Worm (Caenorhabditis elegans): ENCODE measurements around the gene abts-4.

DNA sequence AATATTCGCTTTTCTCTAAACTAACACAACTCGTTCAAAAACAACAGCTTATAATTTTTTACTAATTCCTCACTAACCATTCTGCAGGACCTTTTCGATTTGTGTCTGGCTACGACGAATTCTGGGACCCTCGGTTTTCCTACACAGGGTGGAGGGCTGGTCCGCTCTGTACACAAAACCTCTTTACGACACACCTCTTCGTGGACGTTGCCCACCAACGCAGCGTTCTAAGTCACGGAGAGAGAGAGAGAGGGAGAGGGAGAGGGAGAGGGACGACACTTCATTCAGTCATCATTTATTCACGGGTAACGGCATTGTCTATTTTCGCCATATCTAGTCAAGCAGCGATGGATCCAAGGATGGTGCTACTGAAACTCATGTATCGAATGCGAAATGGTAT is 44.9 kb upstream of the abts-4 start, which contains the start of gene atg-2:
- no peak for TF ChIP-seq snpc-4 (tag; optimal IDR thresholded peaks at IDR 0.05)
- no peak for TF ChIP-seq crh-2 (tag; optimal IDR thresholded peaks at IDR 0.05)
- no peak for TF ChIP-seq alr-1 (tag; optimal IDR thresholded peaks at IDR 0.05)
- TF ChIP-seq blmp-1 (tag; optimal IDR thresholded peaks at IDR 0.05; ENCODE audit: insufficient read depth) = no peak
- no peak for TF ChIP-seq nhr-12 (tag; optimal IDR thresholded peaks at IDR 0.05)
- no peak for TF ChIP-seq lsy-2 (tag; optimal IDR thresholded peaks at IDR 0.05)

Measured in whole organism, L2 larva.